Fruit fly (Drosophila melanogaster) whole organism, embryonic: ENCODE results near the gene Hrd3.

Source experiments
- CG10209 ChIP-seq: fragments of 200-800 bp; sonication (Bioruptor generic); optimal IDR thresholded peaks from 3 replicates; lab custom pipeline; 2017; ENCODE audit warnings: missing biosample characterization, mild to moderate bottlenecking, missing genetic modification characterization, missing genetic modification reagents
- CG10267 ChIP-seq: fragments of 200-800 bp; sonication (Bioruptor generic); optimal IDR thresholded peaks from 2 replicates; lab custom pipeline; 2018; ENCODE audit warnings: missing biosample characterization, mild to moderate bottlenecking, missing genetic modification characterization, moderate library complexity
- CG10366 ChIP-seq: fragments of 200-800 bp; sonication (Bioruptor generic); IDR thresholded peaks from 2 replicates; pipeline ENCODE4 v1.3.6; 2022; ENCODE audit warnings: missing biosample characterization, missing genetic modification characterization
- CG10959 ChIP-seq: fragments of 200-800 bp; sonication (Bioruptor generic); IDR thresholded peaks from 2 replicates; pipeline ENCODE4 v1.3.6; 2022; ENCODE audit warnings: missing biosample characterization, missing genetic modification characterization
- CG14050 ChIP-seq: fragments of 200-800 bp; sonication (Bioruptor generic); IDR thresholded peaks from 3 replicates; pipeline ENCODE4 v1.3.6; 2022; ENCODE audit warnings: missing biosample characterization, missing genetic modification characterization
- CG15479 ChIP-seq: fragments of 200-800 bp; sonication (Bioruptor generic); optimal IDR thresholded peaks from 3 replicates; lab custom pipeline; 2019; ENCODE audit warnings: missing biosample characterization, mild to moderate bottlenecking, missing genetic modification characterization, moderate library complexity
- CG16863 ChIP-seq: fragments of 200-800 bp; sonication (Bioruptor generic); optimal IDR thresholded peaks from 3 replicates; lab custom pipeline; 2016; ENCODE audit warnings: missing biosample characterization, missing genetic modification characterization
- CG17186 ChIP-seq: fragments of 200-800 bp; sonication (Bioruptor generic); optimal IDR thresholded peaks from 3 replicates; lab custom pipeline; 2017; ENCODE audit warnings: missing biosample characterization, missing genetic modification reagents, missing genetic modification characterization
- CG18619 ChIP-seq: fragments of 200-800 bp; sonication (Bioruptor generic); optimal IDR thresholded peaks from 3 replicates; lab custom pipeline; 2017; ENCODE audit warnings: missing biosample characterization, mild to moderate bottlenecking, missing genetic modification characterization
- CG2712 ChIP-seq: fragments of 200-800 bp; optimal IDR thresholded peaks from 3 replicates; lab custom pipeline; 2019; ENCODE audit warnings: missing biosample characterization, mild to moderate bottlenecking, missing genetic modification characterization, moderate library complexity
- CG34376 ChIP-seq: fragments of 200-800 bp; sonication (Bioruptor generic); optimal IDR thresholded peaks from 2 replicates; lab custom pipeline; 2018; ENCODE audit warnings: missing biosample characterization, mild to moderate bottlenecking, missing genetic modification characterization
- CG4424 ChIP-seq: fragments of 200-800 bp; sonication (Bioruptor generic); optimal IDR thresholded peaks from 3 replicates; lab custom pipeline; 2016; ENCODE audit warnings: missing biosample characterization, missing genetic modification characterization
- CG7372 ChIP-seq: fragments of 200-800 bp; sonication (Bioruptor generic); IDR thresholded peaks from 2 replicates; pipeline ENCODE4 v1.3.6; 2022; ENCODE audit warnings: missing biosample characterization, missing genetic modification characterization
- CG7839 ChIP-seq: fragments of 200-800 bp; sonication (Bioruptor generic); optimal IDR thresholded peaks from 3 replicates; lab custom pipeline; 2018; ENCODE audit warnings: missing biosample characterization, mild to moderate bottlenecking, missing genetic modification characterization, moderate library complexity
- CG8290 ChIP-seq, 3 experiments: fragments of 200-800 bp; sonication (Bioruptor generic); optimal IDR thresholded peaks; 2 replicates each; lab custom pipeline; 2016 to 2019; ENCODE audit warnings: missing biosample characterization in 3 of 3, missing genetic modification characterization in 3 of 3, mild to moderate bottlenecking in 2 of 3, moderate library complexity in 1 of 3
- Deaf1 ChIP-seq: fragments of 200-800 bp; optimal IDR thresholded peaks from 3 replicates; lab custom pipeline; 2019; ENCODE audit warnings: missing biosample characterization, mild to moderate bottlenecking, missing genetic modification characterization, moderate library complexity
- Dp ChIP-seq: fragments of 200-800 bp; sonication (Bioruptor generic); optimal IDR thresholded peaks from 2 replicates; lab custom pipeline; 2018; ENCODE audit warnings: missing biosample characterization, mild to moderate bottlenecking, missing genetic modification characterization, moderate library complexity
- Dref ChIP-seq: fragments of 200-800 bp; sonication (Bioruptor generic); IDR thresholded peaks from 2 replicates; pipeline ENCODE4 v1.3.6; 2022; ENCODE audit warnings: missing biosample characterization, missing genetic modification characterization
- Drgx ChIP-seq: fragments of 200-800 bp; sonication (Bioruptor generic); IDR thresholded peaks from 2 replicates; pipeline ENCODE4 v1.3.6; 2022; ENCODE audit warnings: missing biosample characterization, missing genetic modification characterization
- E2f1 ChIP-seq: fragments of 200-800 bp; sonication (Bioruptor generic); IDR thresholded peaks from 2 replicates; pipeline ENCODE4 v1.3.6; 2022; ENCODE audit warnings: missing biosample characterization, missing genetic modification characterization
- Eip74EF ChIP-seq, 2 experiments: fragments of 200-800 bp in 1 of 2; fragments of >200 bp in 1 of 2; sonication (Bioruptor generic) in 1 of 2; optimal IDR thresholded peaks; 2 replicates each; lab custom pipeline; 2017 to 2019; ENCODE audit warnings: missing biosample characterization in 2 of 2, missing genetic modification characterization in 2 of 2, mild to moderate bottlenecking in 1 of 2, moderate library complexity in 1 of 2
- H15 ChIP-seq: fragments of 200-800 bp; sonication (Bioruptor generic); IDR thresholded peaks from 3 replicates; pipeline ENCODE4 v1.3.6; 2022; ENCODE audit warnings: missing biosample characterization, missing genetic modification characterization
- HLHmδ ChIP-seq: fragments of 200-800 bp; sonication (Bioruptor generic); optimal IDR thresholded peaks from 2 replicates; lab custom pipeline; 2018; ENCODE audit warnings: missing biosample characterization, mild to moderate bottlenecking, missing genetic modification characterization, moderate library complexity
- Hr39 ChIP-seq: fragments of >200 bp; optimal IDR thresholded peaks from 2 replicates; lab custom pipeline; 2017
- Kr ChIP-seq: fragments of 200-800 bp; sonication (Bioruptor generic); optimal IDR thresholded peaks from 2 replicates; lab custom pipeline; 2017; ENCODE audit warnings: missing biosample characterization, mild to moderate bottlenecking, missing genetic modification characterization
- Lim3 ChIP-seq: fragments of 200-800 bp; sonication (Bioruptor generic); IDR thresholded peaks from 2 replicates; pipeline ENCODE4 v1.3.6; 2022; ENCODE audit warnings: missing biosample characterization, missing genetic modification characterization
- Oli ChIP-seq: fragments of 200-800 bp; sonication (Bioruptor generic); optimal IDR thresholded peaks from 2 replicates; lab custom pipeline; 2018; ENCODE audit warnings: missing biosample characterization, mild to moderate bottlenecking, missing genetic modification characterization, moderate library complexity
- Pdp1 ChIP-seq, 2 experiments: fragments of 200-800 bp; sonication (Bioruptor generic); optimal IDR thresholded peaks; 3 replicates each; lab custom pipeline; 2016; ENCODE audit warnings: missing biosample characterization in 2 of 2, missing genetic modification characterization in 2 of 2, mild to moderate bottlenecking in 1 of 2, moderate library complexity in 1 of 2
- Scr ChIP-seq: fragments of 200-800 bp; sonication (Bioruptor generic); IDR thresholded peaks from 2 replicates; pipeline ENCODE4 v1.3.6; 2022; ENCODE audit warnings: missing biosample characterization, missing genetic modification characterization; ENCODE audit not compliant: partially characterized antibody
- Sin3A ChIP-seq: fragments of >200 bp; optimal IDR thresholded peaks from 2 replicates; lab custom pipeline; 2018
- ara ChIP-seq: fragments of 200-800 bp; sonication (Bioruptor generic); IDR thresholded peaks from 2 replicates; pipeline ENCODE4 v1.3.6; 2022; ENCODE audit warnings: missing biosample characterization, missing genetic modification characterization
- bab2 ChIP-seq: fragments of 200-800 bp; sonication (Bioruptor generic); optimal IDR thresholded peaks from 2 replicates; lab custom pipeline; 2016; ENCODE audit warnings: missing biosample characterization, missing genetic modification characterization
- corto ChIP-seq: fragments of 200-800 bp; sonication (Bioruptor generic); optimal IDR thresholded peaks from 2 replicates; lab custom pipeline; 2016; ENCODE audit warnings: missing biosample characterization, mild to moderate bottlenecking, missing genetic modification characterization, moderate library complexity
- her ChIP-seq: fragments of 200-800 bp; sonication (Bioruptor generic); optimal IDR thresholded peaks from 2 replicates; lab custom pipeline; 2016; ENCODE audit warnings: missing biosample characterization, missing genetic modification characterization
- hkb ChIP-seq, 2 experiments: fragments of 200-800 bp in 1 of 2; fragments of >200 bp in 1 of 2; sonication (Bioruptor generic) in 1 of 2; IDR thresholded peaks in 1 of 2; optimal IDR thresholded peaks in 1 of 2; 2 replicates each; pipeline versions ENCODE4 v1.3.6 to Lab custom; 2017 to 2022; ENCODE audit warnings: missing biosample characterization in 1 of 2, missing genetic modification characterization in 1 of 2
- hth ChIP-seq: fragments of >200 bp; optimal IDR thresholded peaks from 2 replicates; lab custom pipeline; 2017; ENCODE audit warnings: inconsistent platforms
- jumu ChIP-seq: fragments of 200-800 bp; sonication (Bioruptor generic); optimal IDR thresholded peaks from 3 replicates; lab custom pipeline; 2016; ENCODE audit warnings: missing biosample characterization, missing genetic modification characterization
- klu ChIP-seq: fragments of 200-800 bp; sonication (Bioruptor generic); IDR thresholded peaks from 2 replicates; pipeline ENCODE4 v1.3.6; 2022; ENCODE audit warnings: missing biosample characterization, missing genetic modification characterization
- nau ChIP-seq: fragments of 200-800 bp; sonication (Bioruptor generic); optimal IDR thresholded peaks from 3 replicates; lab custom pipeline; 2017; ENCODE audit warnings: missing biosample characterization, mild to moderate bottlenecking, missing genetic modification characterization, missing genetic modification reagents
- nom ChIP-seq: fragments of 200-800 bp; sonication (Bioruptor generic); optimal IDR thresholded peaks from 2 replicates; lab custom pipeline; 2017; ENCODE audit warnings: missing biosample characterization, missing genetic modification characterization, mild to moderate bottlenecking, moderate library complexity, missing genetic modification reagents
- pnt ChIP-seq: fragments of 200-800 bp; sonication (Bioruptor generic); optimal IDR thresholded peaks from 3 replicates; lab custom pipeline; 2016; ENCODE audit warnings: missing biosample characterization, missing genetic modification characterization
- pros ChIP-seq: fragments of 200-800 bp; sonication (Bioruptor generic); optimal IDR thresholded peaks from 3 replicates; lab custom pipeline; 2019; ENCODE audit warnings: missing biosample characterization, mild to moderate bottlenecking, missing genetic modification characterization, moderate library complexity
- salm ChIP-seq: fragments of 200-800 bp; sonication (Bioruptor generic); optimal IDR thresholded peaks from 2 replicates; lab custom pipeline; 2018; ENCODE audit warnings: missing biosample characterization, mild to moderate bottlenecking, missing genetic modification characterization
- sens ChIP-seq: fragments of 200-800 bp; sonication (Bioruptor generic); peaks from one replicate; lab custom pipeline; 2016; ENCODE audit warnings: missing biosample characterization, missing genetic modification characterization
- slou ChIP-seq: fragments of 200-800 bp; sonication (Bioruptor generic); optimal IDR thresholded peaks from 3 replicates; lab custom pipeline; 2016; ENCODE audit warnings: missing biosample characterization, missing genetic modification characterization
- slp2 ChIP-seq: fragments of 200-800 bp; sonication (Bioruptor generic); optimal IDR thresholded peaks from 2 replicates; lab custom pipeline; 2016; ENCODE audit warnings: missing biosample characterization, missing genetic modification characterization
- tgo ChIP-seq: fragments of 200-800 bp; sonication (Bioruptor generic); IDR thresholded peaks from 3 replicates; pipeline ENCODE4 v1.3.6; 2022; ENCODE audit warnings: missing biosample characterization, missing genetic modification characterization
- toy ChIP-seq: fragments of 200-800 bp; sonication (Bioruptor generic); IDR thresholded peaks from 2 replicates; pipeline ENCODE4 v1.3.6; 2022; ENCODE audit warnings: missing biosample characterization, missing genetic modification characterization
- wdn ChIP-seq: fragments of 200-800 bp; sonication (Bioruptor generic); IDR thresholded peaks from 2 replicates; pipeline ENCODE4 v1.3.6; 2022; ENCODE audit warnings: missing biosample characterization, missing genetic modification characterization

Hrd3 gene

DNA sequence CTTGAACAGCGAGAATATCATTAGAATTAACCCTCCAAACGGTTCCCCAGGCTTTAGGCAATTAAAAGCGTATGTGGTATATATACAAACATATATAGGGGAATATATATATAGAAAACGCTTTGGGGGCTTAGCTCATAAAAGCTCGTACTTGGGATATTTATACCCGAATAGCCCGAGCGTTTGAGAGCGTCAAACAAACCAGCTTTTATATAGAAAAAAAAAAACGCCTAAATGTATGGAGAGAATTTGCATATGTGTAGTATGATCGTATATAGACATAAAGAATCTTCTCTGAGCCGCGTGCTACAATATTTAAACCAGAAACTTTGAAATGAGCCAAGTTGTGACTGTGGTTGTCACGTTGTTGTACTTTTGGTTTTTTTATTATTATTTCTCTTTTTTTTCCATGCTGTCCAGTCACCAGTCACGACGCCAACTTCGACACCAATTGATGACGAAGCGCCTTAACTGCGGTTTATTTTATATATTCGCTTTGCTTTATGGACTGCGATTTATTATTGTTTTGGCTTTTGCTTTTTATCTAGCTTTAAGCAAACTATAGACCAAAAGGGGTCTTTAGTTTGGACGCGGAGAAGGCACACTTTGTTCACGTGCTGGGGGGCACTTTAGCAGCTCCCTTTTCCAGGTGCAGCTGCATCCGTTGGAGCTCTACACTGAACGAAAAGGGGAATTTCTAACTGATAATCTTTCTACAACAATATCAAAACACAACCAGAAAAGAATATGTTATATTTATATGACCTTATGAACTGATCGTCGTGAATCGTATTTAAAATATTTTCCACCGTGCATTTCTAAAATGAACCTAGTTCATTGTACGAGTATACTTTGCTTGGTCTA lies 28.6 kb upstream of the Hrd3 start (continued):
- TF ChIP-seq H15 = no peak
- TF ChIP-seq CG10959 (GFP tag; lab: Robert Waterston, UW) = peak; percentile 29; the same call in 1 of the 2 replicates
- TF ChIP-seq HLHmδ (GFP tag; lab: Kevin White, UChicago) = no peak
- TF ChIP-seq hth = no peak
- no peak for TF ChIP-seq CG14050 (GFP tag; lab: Robert Waterston, UW)
- TF ChIP-seq bab2 = no peak
- TF ChIP-seq CG7839 = peak; percentile 17
- TF ChIP-seq Eip74EF (GFP tag; optimal IDR thresholded peaks at IDR 0.05; lab: Kevin White, UChicago) = no peak
- TF ChIP-seq CG15479 = no peak
- TF ChIP-seq ara (GFP tag; lab: Robert Waterston, UW) = peak; percentile 73
- peak; percentile 73 for TF ChIP-seq sens (GFP tag; lab: Kevin White, UChicago)
- no peak for TF ChIP-seq toy (GFP tag; lab: Robert Waterston, UW)
- TF ChIP-seq Pdp1 (GFP tag; optimal IDR thresholded peaks at IDR 0.05; lab: Kevin White, UChicago) = peak in 1 of 2 experiments; percentile 27
- no peak for TF ChIP-seq Oli (tag; lab: Kevin White, UChicago)
- peak; percentile 7 for TF ChIP-seq CG8290 (GFP tag; optimal IDR thresholded peaks at IDR 0.05; lab: Kevin White, UChicago)
- TF ChIP-seq CG8290 (tag; optimal IDR thresholded peaks at IDR 0.05; lab: Kevin White, UChicago) = no peak
- TF ChIP-seq Sin3A (lab: Kevin White, UChicago) = no peak
- TF ChIP-seq CG17186 (GFP tag; lab: Kevin White, UChicago) = no peak
- peak; percentile 19 for TF ChIP-seq CG10267
- TF ChIP-seq Scr = no peak
- TF ChIP-seq corto (GFP tag; lab: Kevin White, UChicago) = no peak
- TF ChIP-seq Kr = no peak
- TF ChIP-seq hkb (optimal IDR thresholded peaks at IDR 0.05; lab: Kevin White, UChicago) = no peak
- 0 out of 2 replicates have a peak, but pooled peaks have one; percentile 7 for TF ChIP-seq hkb (GFP tag; IDR thresholded peaks at IDR 0.05; lab: Robert Waterston, UW)
- no peak for TF ChIP-seq CG7372
- no peak for TF ChIP-seq pros
- no peak for TF ChIP-seq Lim3 (GFP tag; lab: Robert Waterston, UW)
- TF ChIP-seq Hr39 = no peak
- TF ChIP-seq pnt (GFP tag; lab: Kevin White, UChicago) = peak; percentile 19
- TF ChIP-seq CG16863 (GFP tag; lab: Kevin White, UChicago) = no peak
- no peak for TF ChIP-seq CG10209 (GFP tag; lab: Kevin White, UChicago)
- TF ChIP-seq salm = no peak
- TF ChIP-seq Drgx = peak; percentile 66
- no peak for TF ChIP-seq E2f1
- TF ChIP-seq slou (GFP tag; lab: Kevin White, UChicago) = no peak
- no peak for TF ChIP-seq Dref
- TF ChIP-seq CG34376 (GFP tag; lab: Kevin White, UChicago) = no peak
- no peak for TF ChIP-seq Dp (GFP tag; lab: Kevin White, UChicago)
- no peak for TF ChIP-seq klu (GFP tag; lab: Robert Waterston, UW)
- TF ChIP-seq CG4424 (GFP tag; lab: Kevin White, UChicago) = peak; percentile 55
- TF ChIP-seq CG2712 (tag; lab: Kevin White, UChicago) = peak; percentile 50
- TF ChIP-seq CG10366 (GFP tag; lab: Robert Waterston, UW) = no peak
- no peak for TF ChIP-seq jumu (GFP tag; lab: Kevin White, UChicago)
- TF ChIP-seq Deaf1 (tag; lab: Kevin White, UChicago) = no peak
- no peak for TF ChIP-seq slp2
- no peak for TF ChIP-seq nau
- TF ChIP-seq wdn (GFP tag; lab: Robert Waterston, UW) = no peak
- no peak for TF ChIP-seq tgo (GFP tag; lab: Robert Waterston, UW)
- TF ChIP-seq her = no peak
- peak; percentile 13 for TF ChIP-seq nom (GFP tag; lab: Kevin White, UChicago)
- TF ChIP-seq CG18619 (GFP tag; lab: Kevin White, UChicago) = no peak
